Worm (Caenorhabditis elegans) whole organism, late embryonic: Measurements from ENCODE around the gene memb-2.

Experiments
- ets-4 ChIP-seq: sonication (generic microtip); optimal IDR thresholded peaks from 2 replicates; lab custom pipeline; 2016; ENCODE audit warnings: missing genetic modification characterization, missing compliant biosample characterization
- fax-1 ChIP-seq: sonication (generic microtip); optimal IDR thresholded peaks from 2 replicates; lab custom pipeline; 2016; ENCODE audit warnings: missing genotype, missing genetic modification characterization, missing compliant biosample characterization
- gmeb-2 ChIP-seq: sonication (generic microtip); optimal IDR thresholded peaks from 2 replicates; lab custom pipeline; 2016; ENCODE audit warnings: missing genetic modification characterization, inconsistent platforms, missing compliant biosample characterization

DNA sequence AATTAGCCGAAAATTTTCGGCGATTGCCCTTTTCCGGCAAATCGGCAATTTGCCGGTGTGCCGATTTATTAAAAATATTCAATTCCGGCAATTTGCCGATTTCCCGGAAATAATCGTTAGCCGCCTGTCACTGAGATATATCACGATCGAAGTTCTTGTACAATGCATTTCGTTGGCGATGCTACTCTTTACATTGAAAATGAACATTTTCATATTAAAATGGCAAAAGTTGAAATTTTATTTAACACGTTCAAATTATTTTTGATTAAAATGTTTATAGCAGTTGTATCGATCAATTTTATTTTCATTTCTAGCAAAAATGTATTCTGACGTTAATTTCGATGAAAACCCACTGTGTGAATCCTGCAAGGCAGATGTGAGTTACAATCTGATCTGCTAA lies 5.2 kb downstream of the memb-2 start, which contains the start of gene M03E7.3:
- TF ChIP-seq fax-1 (tag; lab: Kevin White, UChicago) (no peak), ets-4 (tag; lab: Kevin White, UChicago) (no peak), gmeb-2 (tag; lab: Kevin White, UChicago) (no peak)
